Worm (Caenorhabditis elegans): ENCODE measurements around the gene R07A4.4.

ce11 chrX:10772763-10773162, 15.3 kb upstream of the R07A4.4 start:
- TF ChIP-seq klf-2 (GFP tag; conservative IDR thresholded peaks at IDR 0.05) (no peak), ref-1 (GFP tag; conservative IDR thresholded peaks at IDR 0.05) (no peak), T22C8.4 (GFP tag; IDR thresholded peaks at IDR 0.05) (no peak)
